Worm (Caenorhabditis elegans) whole organism, L1 larva: Measurements from ENCODE around the gene str-261.

ENCODE experiments used
- C04F5.9 ChIP-seq: sonication (generic microtip); optimal IDR thresholded peaks from 2 replicates; lab custom pipeline; 2016; ENCODE audit warnings: missing genetic modification characterization, missing compliant biosample characterization
- C16A3.4 ChIP-seq: fragments of 150-350 bp; optimal IDR thresholded peaks from 2 replicates; lab custom pipeline; 2014; ENCODE audit warnings: missing biosample characterization, missing genetic modification characterization
- C34B4.2 ChIP-seq: sonication (generic microtip); optimal IDR thresholded peaks from 2 replicates; lab custom pipeline; 2017; ENCODE audit warnings: mild to moderate bottlenecking, missing genetic modification characterization, missing compliant biosample characterization
- F16B12.6 ChIP-seq: fragments of 150-350 bp; optimal IDR thresholded peaks from 2 replicates; lab custom pipeline; 2014; ENCODE audit warnings: missing biosample characterization, missing genetic modification characterization
- aly-2 ChIP-seq: fragments of 150-350 bp; optimal IDR thresholded peaks from 2 replicates; lab custom pipeline; 2014; ENCODE audit warnings: missing biosample characterization, missing genetic modification characterization
- blmp-1 ChIP-seq: fragments of 150-350 bp; optimal IDR thresholded peaks from 2 replicates; lab custom pipeline; 2014; ENCODE audit warnings: missing biosample characterization, missing genetic modification characterization
- ceh-8 ChIP-seq: fragments of 200-800 bp; sonication (Bioruptor generic); optimal IDR thresholded peaks from 2 replicates; lab custom pipeline; 2018; ENCODE audit warnings: mild to moderate bottlenecking, missing genetic modification characterization, moderate library complexity, missing compliant biosample characterization
- ceh-88 ChIP-seq: fragments of 200-800 bp; sonication (Bioruptor generic); IDR thresholded peaks from 2 replicates; pipeline ENCODE4 v1.3.6; 2022; ENCODE audit warnings: missing genetic modification characterization, missing compliant biosample characterization
- ces-1 ChIP-seq: fragments of 150-350 bp; optimal IDR thresholded peaks from 2 replicates; lab custom pipeline; 2014; ENCODE audit warnings: missing biosample characterization, missing genetic modification reagents, missing genetic modification characterization
- dpl-1 ChIP-seq, 3 experiments: fragments of 150-350 bp in 2 of 3; sonication (generic microtip) in 1 of 3; optimal IDR thresholded peaks; 2 replicates each; lab custom pipeline; 2014 to 2017; ENCODE audit warnings: missing biosample characterization in 3 of 3, missing genetic modification characterization in 3 of 3, missing genetic modification reagents in 3 of 3
- dsc-1 ChIP-seq: sonication (generic microtip); optimal IDR thresholded peaks from 2 replicates; lab custom pipeline; 2016; ENCODE audit warnings: mild to moderate bottlenecking, missing genetic modification characterization, missing compliant biosample characterization
- efl-1 ChIP-seq, 4 experiments: fragments of 150-350 bp; optimal IDR thresholded peaks in 3 of 4; peaks in 1 of 4; 1 replicate in 1 of 4; 2 replicates in 3 of 4; lab custom pipeline; 2014; ENCODE audit warnings: missing biosample characterization in 2 of 4, missing genetic modification characterization in 2 of 4, missing genetic modification reagents in 2 of 4
- efl-3 ChIP-seq: fragments of 200-800 bp; sonication (Bioruptor generic); optimal IDR thresholded peaks from 2 replicates; lab custom pipeline; 2018; ENCODE audit warnings: mild to moderate bottlenecking, missing genetic modification characterization, missing compliant biosample characterization
- egl-27 ChIP-seq, 2 experiments: fragments of 150-350 bp in 1 of 2; sonication (generic microtip); optimal IDR thresholded peaks; 3 replicates each; lab custom pipeline; 2017 to 2018; ENCODE audit warnings: missing biosample characterization in 2 of 2, missing genetic modification characterization in 2 of 2, missing genetic modification reagents in 2 of 2
- elt-3 ChIP-seq, 6 experiments: fragments of 150-350 bp in 1 of 6; sonication (generic microtip); optimal IDR thresholded peaks; 2 replicates each; lab custom pipeline; 2017 to 2018; ENCODE audit warnings: missing biosample characterization in 6 of 6, missing genetic modification characterization in 6 of 6, inconsistent platforms in 1 of 6
- ets-5 ChIP-seq: fragments of 200-800 bp; sonication (Bioruptor generic); IDR thresholded peaks from 2 replicates; pipeline ENCODE4 v1.3.6; 2022; ENCODE audit warnings: missing genetic modification characterization, missing compliant biosample characterization
- fkh-8 ChIP-seq: sonication (generic microtip); optimal IDR thresholded peaks from 2 replicates; lab custom pipeline; 2016; ENCODE audit warnings: mild to moderate bottlenecking, missing genetic modification characterization, missing compliant biosample characterization
- grh-1 ChIP-seq: fragments of 200-800 bp; sonication (Bioruptor generic); IDR thresholded peaks from 2 replicates; pipeline ENCODE4 v1.3.6; 2022; ENCODE audit warnings: missing genetic modification reagents, missing genetic modification characterization, missing compliant biosample characterization
- hlh-4 ChIP-seq: sonication (generic microtip); optimal IDR thresholded peaks from 2 replicates; lab custom pipeline; 2016; ENCODE audit warnings: mild to moderate bottlenecking, missing genetic modification characterization, missing compliant biosample characterization
- hpl-2 ChIP-seq: fragments of 150-350 bp; optimal IDR thresholded peaks from 2 replicates; lab custom pipeline; 2014; ENCODE audit warnings: missing biosample characterization, missing genetic modification reagents, missing genetic modification characterization
- irx-1 ChIP-seq: sonication (generic microtip); optimal IDR thresholded peaks from 2 replicates; lab custom pipeline; 2016; ENCODE audit warnings: missing genetic modification characterization, missing compliant biosample characterization
- isw-1 ChIP-seq: fragments of 200-800 bp; sonication (Bioruptor generic); IDR thresholded peaks from 2 replicates; pipeline ENCODE4 v1.3.6; 2022; ENCODE audit warnings: missing genetic modification characterization, missing compliant biosample characterization
- jun-1 ChIP-seq: fragments of 150-350 bp; optimal IDR thresholded peaks from 2 replicates; lab custom pipeline; 2014; ENCODE audit warnings: missing biosample characterization, missing genetic modification reagents, missing genetic modification characterization
- lin-35 ChIP-seq, 2 experiments: fragments of 150-350 bp; optimal IDR thresholded peaks; 2 replicates each; lab custom pipeline; 2014; ENCODE audit warnings: missing biosample characterization in 2 of 2, missing genetic modification characterization in 2 of 2, missing genetic modification reagents in 2 of 2
- lin-39 ChIP-seq: fragments of 150-350 bp; optimal IDR thresholded peaks from 2 replicates; lab custom pipeline; 2014; ENCODE audit warnings: missing biosample characterization, missing genetic modification reagents, missing genetic modification characterization
- lsy-2 ChIP-seq, 2 experiments: fragments of 150-350 bp; optimal IDR thresholded peaks; 2 replicates each; lab custom pipeline; 2014; ENCODE audit warnings: missing biosample characterization in 2 of 2, missing genetic modification characterization in 2 of 2
- mef-2 ChIP-seq: fragments of 150-350 bp; optimal IDR thresholded peaks from 2 replicates; lab custom pipeline; 2014; ENCODE audit warnings: missing biosample characterization, missing genetic modification characterization
- nhr-12 ChIP-seq: sonication (generic microtip); optimal IDR thresholded peaks from 2 replicates; lab custom pipeline; 2017; ENCODE audit warnings: missing biosample characterization, missing genetic modification characterization
- nhr-237 ChIP-seq: fragments of 150-350 bp; optimal IDR thresholded peaks from 2 replicates; lab custom pipeline; 2014; ENCODE audit warnings: missing biosample characterization, missing genetic modification characterization
- nhr-47 ChIP-seq: sonication (generic microtip); optimal IDR thresholded peaks from 2 replicates; lab custom pipeline; 2016; ENCODE audit warnings: mild to moderate bottlenecking, missing genetic modification characterization, moderate library complexity, missing compliant biosample characterization
- nhr-71 ChIP-seq: sonication (generic microtip); optimal IDR thresholded peaks from 2 replicates; lab custom pipeline; 2016; ENCODE audit warnings: mild to moderate bottlenecking, missing genetic modification characterization, moderate library complexity, missing compliant biosample characterization
- nhr-76 ChIP-seq: sonication (generic microtip); optimal IDR thresholded peaks from 2 replicates; lab custom pipeline; 2017; ENCODE audit warnings: missing biosample characterization, missing genetic modification characterization
- nhr-84 ChIP-seq: sonication (generic microtip); optimal IDR thresholded peaks from 2 replicates; lab custom pipeline; 2017; ENCODE audit warnings: missing biosample characterization, missing genetic modification characterization
- nhr-90 ChIP-seq: sonication (generic microtip); optimal IDR thresholded peaks from 2 replicates; lab custom pipeline; 2016; ENCODE audit warnings: mild to moderate bottlenecking, missing genetic modification characterization, missing compliant biosample characterization; ENCODE audit not compliant: poor library complexity
- pax-3 ChIP-seq: fragments of 200-800 bp; sonication (Bioruptor generic); optimal IDR thresholded peaks from 2 replicates; lab custom pipeline; 2018; ENCODE audit warnings: mild to moderate bottlenecking, missing genetic modification characterization, moderate library complexity, missing compliant biosample characterization
- skn-1 ChIP-seq: fragments of 150-350 bp; optimal IDR thresholded peaks from 2 replicates; lab custom pipeline; 2014; ENCODE audit warnings: missing biosample characterization, missing genetic modification characterization
- snpc-4 ChIP-seq: fragments of 150-350 bp; optimal IDR thresholded peaks from 2 replicates; lab custom pipeline; 2014; ENCODE audit warnings: missing biosample characterization, missing genetic modification characterization
- snu-23 ChIP-seq: sonication (generic microtip); optimal IDR thresholded peaks from 2 replicates; lab custom pipeline; 2016; ENCODE audit warnings: missing genetic modification characterization, missing compliant biosample characterization
- sox-4 ChIP-seq: sonication (generic microtip); optimal IDR thresholded peaks from 2 replicates; lab custom pipeline; 2016; ENCODE audit warnings: missing genetic modification characterization, missing compliant biosample characterization
- sptf-1 ChIP-seq: fragments of 150-350 bp; optimal IDR thresholded peaks from 2 replicates; lab custom pipeline; 2014; ENCODE audit warnings: missing biosample characterization, missing genetic modification characterization
- tbx-2 ChIP-seq: sonication (generic microtip); optimal IDR thresholded peaks from 2 replicates; lab custom pipeline; 2016; ENCODE audit warnings: missing genetic modification characterization, missing compliant biosample characterization
- tlp-1 ChIP-seq: fragments of 150-350 bp; optimal IDR thresholded peaks from 2 replicates; lab custom pipeline; 2014; ENCODE audit warnings: missing biosample characterization, missing genetic modification characterization
- unc-62 ChIP-seq: fragments of 150-350 bp; optimal IDR thresholded peaks from 2 replicates; lab custom pipeline; 2014; ENCODE audit warnings: missing biosample characterization, missing genetic modification reagents, missing genetic modification characterization
- unc-98 ChIP-seq: fragments of 200-800 bp; sonication (Bioruptor generic); IDR thresholded peaks from 2 replicates; pipeline ENCODE4 v1.3.6; 2022; ENCODE audit warnings: missing genetic modification characterization, missing compliant biosample characterization
- xbp-1 ChIP-seq: sonication (generic microtip); optimal IDR thresholded peaks from 2 replicates; lab custom pipeline; 2016; ENCODE audit warnings: missing genetic modification characterization, missing compliant biosample characterization
- zag-1 ChIP-seq: fragments of 150-350 bp; optimal IDR thresholded peaks from 2 replicates; lab custom pipeline; 2014; ENCODE audit warnings: missing biosample characterization, missing genetic modification characterization
- ztf-11 ChIP-seq, 2 experiments: sonication (generic microtip); optimal IDR thresholded peaks; 2 replicates each; lab custom pipeline; 2016 to 2017; ENCODE audit warnings: missing genetic modification characterization in 2 of 2, missing biosample characterization in 1 of 2, missing compliant biosample characterization in 1 of 2
- ztf-4 ChIP-seq: fragments of 150-350 bp; optimal IDR thresholded peaks from 2 replicates; lab custom pipeline; 2014; ENCODE audit warnings: missing biosample characterization, missing genetic modification characterization

str-261 gene

ce11 chrIII:11031309-11031708, 43.0 kb upstream of the str-261 start, which contains the start of gene Y48A6B.14:
Gene Y48A6B.14, plus strand, starts transcription at chrIII:11031609.
- no peak for TF ChIP-seq efl-1 (optimal IDR thresholded peaks at IDR 0.05; lab: Kevin White, UChicago)
- peak in 1 of 2 experiments; percentile 56 for TF ChIP-seq efl-1 (GFP tag; optimal IDR thresholded peaks at IDR 0.05 in 1 of 2; lab: Kevin White, UChicago)
- TF ChIP-seq grh-1 (GFP tag; lab: Robert Waterston, UW) = no peak

ce11 chrIII:11032872-11033271, 41.4 kb upstream of the str-261 start, which contains the start of gene Y48A6B.9:
Gene Y48A6B.9, plus strand, starts transcription at chrIII:11033172.
- TF ChIP-seq hlh-4 (tag; lab: Kevin White, UChicago) = no peak
- no peak for TF ChIP-seq zag-1 (tag; lab: Kevin White, UChicago)
- no peak for TF ChIP-seq efl-1 (optimal IDR thresholded peaks at IDR 0.05; lab: Kevin White, UChicago)
- TF ChIP-seq efl-1 (GFP tag; optimal IDR thresholded peaks at IDR 0.05 in 1 of 2; lab: Kevin White, UChicago) = peak in 1 of 2 experiments; percentile 24
- no peak for TF ChIP-seq egl-27 (tag; optimal IDR thresholded peaks at IDR 0.05; lab: Kevin White, UChicago)

- TF ChIP-seq elt-3 (tag; optimal IDR thresholded peaks at IDR 0.05; lab: Kevin White, UChicago) (peak in 2 of 6 experiments; percentile 57 to 75), pax-3 (peak; percentile 38), sox-4 (no peak), nhr-90 (tag; lab: Kevin White, UChicago) (peak; percentile 69), lin-39 (tag; lab: Kevin White, UChicago) (peak; percentile 40), snpc-4 (peak; percentile 69), snu-23 (GFP tag; lab: Kevin White, UChicago) (peak; percentile 87), nhr-76 (tag; lab: Kevin White, UChicago) (no peak), irx-1 (tag; lab: Kevin White, UChicago) (peak; percentile 66), C04F5.9 (tag; lab: Kevin White, UChicago) (no peak), fkh-8 (peak; percentile 52), sptf-1 (tag; lab: Kevin White, UChicago) (no peak), lsy-2 (tag; optimal IDR thresholded peaks at IDR 0.05; lab: Kevin White, UChicago) (peak; percentile 97 to 99), blmp-1 (tag; lab: Kevin White, UChicago) (peak; percentile 36), ces-1 (GFP tag; lab: Kevin White, UChicago) (no peak), tlp-1 (tag; lab: Kevin White, UChicago) (no peak), skn-1 (tag; lab: Kevin White, UChicago) (peak; percentile 67), aly-2 (tag; lab: Kevin White, UChicago) (peak; percentile 55), ceh-88 (no peak), unc-98 (GFP tag; lab: Robert Waterston, UW) (no peak; the same call in 1 of the 2 replicates), ztf-4 (tag; lab: Kevin White, UChicago) (peak; percentile 1), zag-1 (tag; lab: Kevin White, UChicago) (no peak), tbx-2 (tag; lab: Kevin White, UChicago) (peak; percentile 78), lin-35 (GFP tag; optimal IDR thresholded peaks at IDR 0.05; lab: Kevin White, UChicago) (peak; percentile 67 to 87), hpl-2 (GFP tag; lab: Kevin White, UChicago) (no peak), isw-1 (peak; percentile 65), nhr-47 (tag; lab: Kevin White, UChicago) (peak; percentile 84), efl-1 (optimal IDR thresholded peaks at IDR 0.05; lab: Kevin White, UChicago) (peak; percentile 86), efl-1 (GFP tag; optimal IDR thresholded peaks at IDR 0.05 in 1 of 2; lab: Kevin White, UChicago) (peak; percentile 83 to 98), mef-2 (tag; lab: Kevin White, UChicago) (no peak), jun-1 (tag; lab: Kevin White, UChicago) (peak; percentile 50), ceh-8 (GFP tag; lab: Kevin White, UChicago) (peak; percentile 53), nhr-71 (tag; lab: Kevin White, UChicago) (peak; percentile 83), C34B4.2 (no peak), F16B12.6 (tag; lab: Kevin White, UChicago) (peak; percentile 100), nhr-12 (tag; lab: Kevin White, UChicago) (no peak), dsc-1 (tag; lab: Kevin White, UChicago) (peak; percentile 57), C16A3.4 (tag; lab: Kevin White, UChicago) (peak; percentile 76), nhr-84 (tag; lab: Kevin White, UChicago) (no peak), ets-5 (GFP tag; lab: Robert Waterston, UW) (no peak), efl-3 (GFP tag; lab: Kevin White, UChicago) (no peak), ztf-11 (tag; optimal IDR thresholded peaks at IDR 0.05; lab: Kevin White, UChicago) (peak in 1 of 2 experiments; percentile 7), dpl-1 (GFP tag; optimal IDR thresholded peaks at IDR 0.05; lab: Kevin White, UChicago) (peak; percentile 69 to 83 (median 82)), xbp-1 (tag; lab: Kevin White, UChicago) (peak; percentile 77), nhr-237 (no peak), unc-62 (no peak)
These were observed 38.2 kb upstream of the str-261 start for ce11 chrIII:11036132-11036531.
